Worm (Caenorhabditis elegans) whole organism, midembryonic: ENCODE measurements around the gene nhr-207.

Experiments used
- T22C8.4 ChIP-seq: fragments of 200-800 bp; sonication (Bioruptor generic); IDR thresholded peaks from 2 replicates; pipeline ENCODE4 v1.3.6; 2022; ENCODE audit warnings: missing genetic modification characterization, missing compliant biosample characterization
- cog-1 ChIP-seq: sonication (generic microtip); optimal IDR thresholded peaks from 2 replicates; lab custom pipeline; 2016; ENCODE audit warnings: missing genetic modification characterization, missing compliant biosample characterization
- flt-1 ChIP-seq: fragments of 200-800 bp; sonication (Bioruptor generic); IDR thresholded peaks from 2 replicates; pipeline ENCODE4 v1.3.6; 2022; ENCODE audit warnings: missing genetic modification characterization, missing compliant biosample characterization
- klf-2 ChIP-seq: fragments of 200-800 bp; sonication (Bioruptor generic); conservative IDR thresholded peaks from 2 replicates; pipeline ENCODE4 v1.3.6; 2022; ENCODE audit warnings: missing genetic modification reagents, missing genetic modification characterization, missing compliant biosample characterization
- med-1 ChIP-seq: sonication (generic microtip); optimal IDR thresholded peaks from 2 replicates; lab custom pipeline; 2017; ENCODE audit warnings: missing genetic modification characterization, mild to moderate bottlenecking, missing compliant biosample characterization, antibody characterized with exemption, missing genetic modification reagents; ENCODE audit not compliant: insufficient read depth
- ref-1 ChIP-seq: fragments of 200-800 bp; sonication (Bioruptor generic); conservative IDR thresholded peaks from 2 replicates; pipeline ENCODE4 v1.3.6; 2022; ENCODE audit warnings: missing genetic modification reagents, missing genetic modification characterization, missing compliant biosample characterization
- tab-1 ChIP-seq: fragments of 200-800 bp; sonication (Bioruptor generic); IDR thresholded peaks from 2 replicates; pipeline ENCODE4 v1.3.6; 2022; ENCODE audit warnings: missing genetic modification characterization, missing compliant biosample characterization
- ztf-23 ChIP-seq: fragments of 200-800 bp; sonication (Bioruptor generic); IDR thresholded peaks from 2 replicates; pipeline ENCODE4 v1.3.6; 2022; ENCODE audit warnings: missing genetic modification reagents, missing genetic modification characterization, missing compliant biosample characterization
- ztf-29 ChIP-seq: fragments of 200-800 bp; sonication (Bioruptor generic); IDR thresholded peaks from 2 replicates; pipeline ENCODE4 v1.3.6; 2022; ENCODE audit warnings: missing genetic modification reagents, missing genetic modification characterization, missing compliant biosample characterization

Gene nhr-207

ce11 chrV:12095865-12096264 lies at the start of gene nhr-207:
TSS of gene nhr-207 (plus strand) at chrV:12096146.
- no peak for TF ChIP-seq ztf-29
- no peak for TF ChIP-seq T22C8.4
- no peak for TF ChIP-seq ref-1
- TF ChIP-seq flt-1 (GFP tag; lab: Robert Waterston, UW), result no peak
- TF ChIP-seq med-1 (GFP tag; lab: Kevin White, UChicago), result no peak

DNA sequence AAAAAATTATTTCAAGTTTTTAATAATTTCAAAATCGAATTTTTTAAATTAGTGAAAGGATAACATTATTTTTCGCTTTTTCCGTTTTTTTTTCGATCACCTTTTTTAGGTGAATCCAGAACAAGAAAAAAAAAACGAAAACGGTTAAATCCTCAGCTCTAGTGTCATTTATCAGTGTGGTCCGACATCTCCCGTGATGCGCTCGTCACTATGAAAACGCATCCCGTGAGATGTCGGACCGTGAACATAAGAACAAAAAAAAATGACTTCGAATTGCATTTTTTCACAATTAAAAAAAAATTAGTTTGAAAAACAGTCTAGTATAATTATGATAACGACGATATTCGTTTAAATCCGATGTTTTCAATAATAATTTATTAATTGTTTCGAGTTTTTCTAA lies 48.2 kb upstream of the nhr-207 start:
- no peak for TF ChIP-seq ref-1
- TF ChIP-seq flt-1 (GFP tag; lab: Robert Waterston, UW), result no peak
- no peak for TF ChIP-seq cog-1
- no peak for TF ChIP-seq med-1 (GFP tag; lab: Kevin White, UChicago)
- no peak for TF ChIP-seq klf-2 (GFP tag; lab: Robert Waterston, UW)
- no peak for TF ChIP-seq tab-1 (GFP tag; lab: Robert Waterston, UW)

DNA sequence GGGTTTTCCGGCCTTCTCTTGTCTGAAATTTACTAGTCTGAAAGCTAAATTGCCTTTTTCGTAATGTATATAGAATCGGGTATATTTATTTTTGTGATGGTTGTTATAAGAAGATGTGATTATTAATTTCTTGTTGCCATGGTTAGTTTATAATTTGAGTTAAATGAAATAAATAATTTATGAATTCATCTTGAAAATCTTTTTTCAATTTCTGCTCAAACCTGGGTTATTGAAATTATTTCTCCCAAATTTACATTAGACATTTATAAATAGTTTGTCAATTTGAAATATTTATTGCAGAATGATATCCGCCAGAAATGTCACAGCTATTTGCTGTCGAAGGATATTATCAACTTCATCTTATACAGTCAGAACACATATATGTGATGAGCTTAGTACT lies 47.5 kb upstream of the nhr-207 start, which contains the start of gene dars-2:
TSS of gene dars-2 (plus strand) at position 301 of the 400 bp plus-strand sequence.
- no peak for TF ChIP-seq ztf-23
- TF ChIP-seq ref-1, result no peak
- TF ChIP-seq flt-1 (GFP tag; lab: Robert Waterston, UW), result no peak
- no peak for TF ChIP-seq med-1 (GFP tag; lab: Kevin White, UChicago)
- no peak for TF ChIP-seq klf-2 (GFP tag; lab: Robert Waterston, UW)
- no peak for TF ChIP-seq T22C8.4
- no peak for TF ChIP-seq tab-1 (GFP tag; lab: Robert Waterston, UW)
- no peak for TF ChIP-seq cog-1
- TF ChIP-seq ztf-29, result no peak

DNA sequence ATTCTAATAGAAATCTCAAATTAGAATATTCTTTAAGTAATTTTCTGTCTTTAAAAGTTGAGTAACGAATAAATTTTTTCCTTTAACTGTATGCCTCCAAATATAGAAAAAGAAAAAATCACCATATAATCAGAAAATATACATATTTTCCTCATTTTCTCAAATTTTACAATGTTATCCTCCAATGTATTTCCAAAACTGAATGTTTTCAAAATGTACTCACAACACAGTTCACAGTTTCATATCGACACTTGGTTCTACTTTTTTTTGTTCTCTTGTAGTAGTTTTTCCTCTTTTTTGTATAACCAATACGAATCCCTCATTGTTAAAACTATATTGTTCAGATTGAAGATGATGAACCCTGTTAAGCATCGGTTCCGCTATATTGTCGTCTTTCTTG lies 42.3 kb upstream of the nhr-207 start, which contains the start of gene F10C2.7:
TSS of gene F10C2.7 (plus strand) at position 301 of the 400 bp plus-strand sequence.
- TF ChIP-seq ztf-29 (no peak), klf-2 (GFP tag; lab: Robert Waterston, UW) (no peak), med-1 (GFP tag; lab: Kevin White, UChicago) (no peak), flt-1 (GFP tag; lab: Robert Waterston, UW) (no peak), ztf-23 (no peak), ref-1 (no peak), cog-1 (no peak), T22C8.4 (no peak), tab-1 (GFP tag; lab: Robert Waterston, UW) (no peak)

DNA sequence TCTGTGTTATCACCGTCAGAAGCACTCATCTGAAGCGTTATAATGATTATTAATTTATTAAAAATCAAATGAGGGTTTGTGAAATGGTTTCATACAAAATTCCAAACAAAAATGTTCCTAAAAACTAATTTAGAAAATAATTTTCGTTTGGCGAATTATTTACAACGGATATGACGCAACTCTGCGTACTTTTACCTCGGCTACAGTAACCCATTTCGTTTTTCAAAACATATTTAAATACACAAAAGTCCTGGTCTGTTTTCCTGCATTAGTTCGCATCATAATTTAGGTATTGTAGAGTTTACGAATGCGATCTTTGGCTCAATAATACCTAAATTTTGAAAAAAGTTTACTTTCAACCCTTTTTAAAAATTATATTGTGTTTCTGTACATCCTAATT lies 36.2 kb upstream of the nhr-207 start, which contains the start of gene R07B7.2:
TSS of gene R07B7.2 (minus strand) at position 35 of the 400 bp plus-strand sequence.
- TF ChIP-seq ref-1 (no peak), flt-1 (GFP tag; lab: Robert Waterston, UW) (no peak), cog-1 (no peak), ztf-23 (no peak), klf-2 (GFP tag; lab: Robert Waterston, UW) (no peak), tab-1 (GFP tag; lab: Robert Waterston, UW) (no peak), ztf-29 (no peak), med-1 (GFP tag; lab: Kevin White, UChicago) (no peak), T22C8.4 (no peak)

ce11 chrV:12063036-12063435 lies 32.9 kb upstream of the nhr-207 start, which contains the start of gene clh-6:
TSS of gene clh-6 (minus strand) at chrV:12063368.
- 0 out of 2 replicates have a peak, but pooled peaks have one; percentile 29 for TF ChIP-seq flt-1 (GFP tag; lab: Robert Waterston, UW)
- 0 out of 2 replicates have a peak, but pooled peaks have one; percentile 31 for TF ChIP-seq ztf-23
- TF ChIP-seq ref-1, result no peak
- no peak for TF ChIP-seq ztf-29

DNA sequence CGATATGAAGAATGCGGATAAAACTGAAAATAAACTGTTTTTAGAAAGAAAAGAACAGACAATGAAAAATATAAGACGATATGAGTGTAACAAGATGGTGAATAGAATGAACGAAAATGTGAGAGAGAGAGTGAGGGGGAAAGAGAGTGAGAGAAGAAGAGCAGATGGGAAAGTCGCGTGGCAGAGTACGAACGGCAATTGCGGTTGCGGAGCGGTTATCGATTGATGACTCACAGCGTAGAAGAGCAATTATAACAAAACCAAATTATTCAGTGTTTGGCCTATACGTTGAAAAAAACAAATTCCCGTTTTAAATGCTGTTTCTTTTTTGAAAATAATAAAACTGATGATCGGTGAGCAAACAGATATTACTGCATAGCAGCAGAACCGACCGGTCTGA lies 30.6 kb upstream of the nhr-207 start, which contains the start of gene pqn-53:
TSS of gene pqn-53 (minus strand) at position 23 of the 400 bp plus-strand sequence.
- TF ChIP-seq flt-1 (GFP tag; lab: Robert Waterston, UW) (0 out of 2 replicates have a peak, but pooled peaks have one; percentile 46), T22C8.4 (peak; percentile 48; the same call in 1 of the 2 replicates), cog-1 (no peak)

DNA sequence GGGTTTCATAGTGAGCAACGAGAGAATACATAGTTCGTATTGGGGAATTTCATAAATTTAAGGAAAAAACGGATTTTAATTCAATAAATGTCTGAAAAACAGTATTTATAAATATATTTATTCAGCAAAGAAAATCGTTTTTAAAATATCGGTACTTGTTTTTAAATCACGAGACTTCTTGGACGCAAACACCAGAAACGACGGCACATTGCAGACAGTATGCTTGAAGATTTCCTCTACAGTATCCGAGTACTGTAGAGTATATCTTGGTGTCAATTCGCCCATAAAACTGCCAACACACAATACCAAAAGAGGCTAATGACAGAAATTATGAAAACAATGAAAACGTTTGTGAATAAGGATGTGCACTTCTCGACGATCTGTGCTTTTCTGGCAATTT lies 30.1 kb upstream of the nhr-207 start:
- TF ChIP-seq klf-2 (GFP tag; lab: Robert Waterston, UW) (no peak), ztf-23 (no peak), med-1 (GFP tag; lab: Kevin White, UChicago) (no peak), flt-1 (GFP tag; lab: Robert Waterston, UW) (no peak), tab-1 (GFP tag; lab: Robert Waterston, UW) (no peak), cog-1 (no peak), ref-1 (no peak), ztf-29 (no peak), T22C8.4 (no peak)

DNA sequence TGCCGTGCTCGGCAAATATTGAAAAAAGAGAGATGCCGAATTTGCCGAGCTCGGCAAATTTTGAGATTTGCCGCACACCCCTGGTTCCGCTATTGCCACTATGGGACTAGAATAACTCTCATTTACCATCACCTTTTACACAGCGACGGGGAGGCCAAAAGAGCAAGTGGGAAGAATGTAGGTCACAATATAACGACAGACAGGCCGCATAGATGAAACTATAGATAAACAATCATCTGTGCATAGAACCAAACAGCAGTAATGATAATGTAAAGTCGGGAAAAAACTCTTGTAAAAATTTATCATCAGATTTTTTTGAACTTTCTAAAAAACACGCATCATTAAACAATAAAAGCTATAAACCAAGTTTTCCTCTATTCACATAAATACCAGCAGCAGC lies 27.5 kb upstream of the nhr-207 start, which contains the start of gene kmo-2:
TSS of gene kmo-2 (minus strand) at position 101 of the 400 bp plus-strand sequence.
- TF ChIP-seq ztf-29 (no peak), flt-1 (GFP tag; lab: Robert Waterston, UW) (no peak), T22C8.4 (no peak), klf-2 (GFP tag; lab: Robert Waterston, UW) (no peak), med-1 (GFP tag; lab: Kevin White, UChicago) (no peak), ref-1 (no peak)

DNA sequence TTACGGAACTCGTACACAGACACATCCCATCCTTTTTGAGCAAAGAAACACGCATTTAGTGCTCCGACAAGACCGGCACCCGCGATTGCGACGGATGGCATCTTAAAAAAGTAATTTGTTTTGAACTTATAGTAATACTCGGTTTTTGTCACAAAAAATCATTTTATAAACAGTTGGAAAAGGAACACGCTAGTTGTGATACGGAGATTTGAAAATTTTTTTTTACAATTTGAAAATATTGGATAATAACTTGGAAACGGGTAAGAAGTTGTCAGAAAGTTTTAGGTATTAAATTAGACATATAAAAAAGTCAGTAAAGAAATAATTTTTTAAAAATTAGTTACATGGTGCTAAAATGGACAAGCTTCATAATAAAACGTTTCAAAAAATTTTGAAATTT lies 25.5 kb upstream of the nhr-207 start, which contains the start of gene kmo-1:
TSS of gene kmo-1 (minus strand) at position 101 of the 400 bp plus-strand sequence.
- TF ChIP-seq tab-1 (GFP tag; lab: Robert Waterston, UW), result no peak
- TF ChIP-seq med-1 (GFP tag; lab: Kevin White, UChicago), result no peak
- no peak for TF ChIP-seq ztf-29
- TF ChIP-seq klf-2 (GFP tag; lab: Robert Waterston, UW), result no peak
- no peak for TF ChIP-seq ref-1
- TF ChIP-seq cog-1, result no peak
- TF ChIP-seq ztf-23, result no peak
- no peak for TF ChIP-seq T22C8.4
- TF ChIP-seq flt-1 (GFP tag; lab: Robert Waterston, UW), result no peak

DNA sequence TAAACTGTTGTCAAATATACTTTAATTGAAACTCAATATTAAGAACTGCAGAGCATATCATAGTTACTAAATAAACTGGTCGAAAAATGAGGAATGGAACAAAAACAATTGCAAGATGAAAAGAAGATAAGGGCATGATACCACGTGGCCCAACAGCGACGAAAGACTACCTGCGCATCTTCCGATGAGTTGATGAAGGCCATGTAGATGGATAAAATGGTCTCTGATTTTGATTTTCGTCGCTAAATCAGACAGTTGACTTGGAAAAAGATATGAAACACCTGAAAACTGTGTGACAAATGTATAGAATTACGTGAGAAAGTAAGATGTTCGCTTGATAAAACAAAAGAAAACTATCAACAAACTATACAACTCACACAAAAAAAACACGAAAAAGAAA lies 24.5 kb upstream of the nhr-207 start:
- TF ChIP-seq tab-1 (GFP tag; lab: Robert Waterston, UW), result no peak
- TF ChIP-seq ztf-29, result no peak
- no peak for TF ChIP-seq T22C8.4
- TF ChIP-seq cog-1, result no peak
